Worm (Caenorhabditis elegans): ENCODE measurements around the gene R04A9.9.

The R04A9.9 gene

ce11 chrX:369923-370322 lies 20.4 kb downstream of the R04A9.9 start:
- TF ChIP-seq pha-4 (GFP tag; IDR thresholded peaks at IDR 0.05) (no peak), pha-4 (tag; optimal IDR thresholded peaks at IDR 0.05) (no peak)

DNA sequence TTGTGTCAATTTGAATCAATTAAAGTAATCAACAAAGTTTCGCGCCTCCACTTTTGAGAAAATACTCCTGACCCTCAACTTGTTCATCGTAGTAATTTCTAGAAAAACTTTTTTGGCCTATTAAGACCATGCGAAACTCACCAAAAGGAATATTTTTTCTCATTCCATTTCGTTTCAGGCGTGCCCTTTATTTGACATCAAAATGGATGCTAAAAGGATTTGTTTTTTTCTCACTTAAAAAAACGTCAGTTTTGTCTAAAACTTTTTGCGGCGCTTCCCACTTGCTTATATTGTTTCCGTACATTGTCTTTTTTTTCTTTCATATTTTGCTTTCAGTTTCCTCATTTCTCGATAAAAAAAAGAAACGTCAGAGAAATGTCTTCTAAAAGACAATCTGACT lies 29.9 kb downstream of the R04A9.9 start, which contains the start of gene C04E7.5:
Gene C04E7.5 (plus strand): TSS at position 301 of the 400 bp plus-strand sequence.
- TF ChIP-seq Y105C5A.15 (GFP tag; IDR thresholded peaks at IDR 0.05) (no peak), rbr-2 (tag; optimal IDR thresholded peaks at IDR 0.05) (no peak), spr-3 (GFP tag; optimal IDR thresholded peaks at IDR 0.05) (no peak), zfp-3 (GFP tag; conservative IDR thresholded peaks at IDR 0.05) (no peak), ceh-28 (tag; optimal IDR thresholded peaks at IDR 0.05) (no peak)

DNA sequence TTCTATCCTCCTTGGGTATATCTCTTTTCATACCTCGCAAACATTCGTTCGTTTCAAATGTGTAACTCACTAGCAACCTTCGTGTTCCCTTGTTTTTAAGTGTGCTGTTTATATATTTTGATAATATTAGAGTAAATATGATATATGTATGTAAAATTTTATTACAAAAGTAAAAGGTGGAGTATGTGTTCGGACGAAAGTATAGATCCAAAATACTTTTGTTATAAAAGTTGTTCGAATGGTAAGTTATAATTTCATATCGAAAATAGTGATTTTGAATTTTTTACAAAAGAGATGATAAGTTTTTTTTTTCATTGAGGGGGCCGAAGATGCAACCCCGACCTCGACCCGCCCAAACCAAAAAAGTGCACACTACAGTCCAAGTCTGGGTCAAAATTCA lies 32.6 kb downstream of the R04A9.9 start, which contains the start of gene C04E7.1:
Gene C04E7.1 (plus strand): TSS at position 301 of the 400 bp plus-strand sequence.
- no peak for TF ChIP-seq dpl-1 (GFP tag; optimal IDR thresholded peaks at IDR 0.05)
- no peak for TF ChIP-seq lsy-2 (tag; optimal IDR thresholded peaks at IDR 0.05)
- no peak for TF ChIP-seq ZK546.5 (tag; optimal IDR thresholded peaks at IDR 0.05)
- TF ChIP-seq daf-16 (GFP tag; optimal IDR thresholded peaks at IDR 0.05) = no peak
- no peak for TF ChIP-seq daf-16 (tag; optimal IDR thresholded peaks at IDR 0.05)
- TF ChIP-seq ceh-44 (GFP tag; IDR thresholded peaks at IDR 0.05) = no peak
- TF ChIP-seq nhr-41 (GFP tag; IDR thresholded peaks at IDR 0.05) = no peak
- TF ChIP-seq hmg-1.1 (GFP tag; IDR thresholded peaks at IDR 0.05) = no peak
- no peak for TF ChIP-seq spr-3 (GFP tag; optimal IDR thresholded peaks at IDR 0.05)
- no peak for TF ChIP-seq nhr-25 (tag; optimal IDR thresholded peaks at IDR 0.05; ENCODE audit: borderline replicate concordance, insufficient read depth)
- TF ChIP-seq mdl-1 (tag; optimal IDR thresholded peaks at IDR 0.05) = no peak
- TF ChIP-seq ceh-20 (GFP tag; IDR thresholded peaks at IDR 0.05) = no peak
- TF ChIP-seq nhr-111 (GFP tag; optimal IDR thresholded peaks at IDR 0.05) = no peak
- no peak for TF ChIP-seq zip-2 (tag; optimal IDR thresholded peaks at IDR 0.05)
- no peak for TF ChIP-seq ceh-32 (tag; optimal IDR thresholded peaks at IDR 0.05; ENCODE audit: poor library complexity)
- no peak for TF ChIP-seq lin-15B (tag; optimal IDR thresholded peaks at IDR 0.05)
- TF ChIP-seq pqm-1 (tag; optimal IDR thresholded peaks at IDR 0.05) = no peak
- TF ChIP-seq spr-1 (tag; optimal IDR thresholded peaks at IDR 0.05) = no peak
- no peak for TF ChIP-seq nhr-6 (tag; optimal IDR thresholded peaks at IDR 0.05)

DNA sequence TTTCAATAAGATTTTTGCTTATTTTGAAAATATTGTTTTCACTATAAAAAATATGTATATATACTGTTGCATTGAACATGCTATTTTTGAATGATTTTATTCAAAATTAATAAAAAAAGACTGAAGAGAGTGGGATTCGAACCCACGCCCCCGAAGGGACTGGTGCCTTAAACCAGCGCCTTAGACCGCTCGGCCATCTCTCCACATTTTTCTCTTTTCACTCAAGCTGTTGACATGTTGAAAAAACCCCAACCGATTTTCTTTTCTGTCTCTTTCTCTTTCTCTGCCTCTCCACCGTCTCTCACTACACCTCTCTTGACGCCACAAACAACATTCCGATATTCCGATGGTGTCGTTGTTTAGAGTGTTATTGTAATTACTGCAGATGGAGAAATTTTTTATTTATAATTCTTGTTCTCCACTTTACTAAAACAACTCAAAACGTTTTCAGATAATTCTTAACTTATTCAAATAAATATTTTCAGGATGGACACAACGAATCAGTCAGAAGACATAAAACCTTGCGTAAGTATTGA lies 37.2 kb downstream of the R04A9.9 start, which contains the start of gene sor-3:
Gene sor-3 (plus strand): TSS at position 486 of the 536 bp plus-strand sequence.
- TF ChIP-seq Y105C5A.15 (GFP tag; IDR thresholded peaks at IDR 0.05) = peak; percentile 76; the same call in 1 of the 2 replicates
- TF ChIP-seq ZK546.5 (tag; optimal IDR thresholded peaks at IDR 0.05) = no peak
- peak; percentile 97 for TF ChIP-seq hmg-1.1 (GFP tag; IDR thresholded peaks at IDR 0.05)
- peak in 1 of 2 experiments; percentile 74 for TF ChIP-seq hif-1 (tag; optimal IDR thresholded peaks at IDR 0.05)
- TF ChIP-seq nhr-25 (tag; optimal IDR thresholded peaks at IDR 0.05; ENCODE audit: borderline replicate concordance, insufficient read depth) = peak; percentile 66
- TF ChIP-seq mdt-29 (GFP tag; IDR thresholded peaks at IDR 0.05) = 0 out of 2 replicates have a peak, but pooled peaks have one; percentile 9
- peak; percentile 70 for TF ChIP-seq F10B5.3 (tag; optimal IDR thresholded peaks at IDR 0.05)
- peak; percentile 70 for TF ChIP-seq Y75B8A.6 (GFP tag; IDR thresholded peaks at IDR 0.05)
- TF ChIP-seq lin-29 (GFP tag; IDR thresholded peaks at IDR 0.05) = peak; percentile 62
- TF ChIP-seq rbr-2 (tag; optimal IDR thresholded peaks at IDR 0.05) = no peak
- TF ChIP-seq zag-1 (tag; optimal IDR thresholded peaks at IDR 0.05) = no peak
- TF ChIP-seq dmd-8 (GFP tag; IDR thresholded peaks at IDR 0.05) = peak; percentile 91
- TF ChIP-seq nhr-77 (tag; optimal IDR thresholded peaks at IDR 0.05) = peak; percentile 82
- TF ChIP-seq mxl-2 (GFP tag; conservative IDR thresholded peaks at IDR 0.05) = peak; percentile 76
- peak; percentile 91 to 97; a peak in 3 of 4 replicates for TF ChIP-seq madf-5 (GFP tag; IDR thresholded peaks at IDR 0.05)
- no peak for TF ChIP-seq R02D3.7 (tag; optimal IDR thresholded peaks at IDR 0.05)
- peak; percentile 91 for TF ChIP-seq F26F4.8 (GFP tag; conservative IDR thresholded peaks at IDR 0.05)
- peak; percentile 86 for TF ChIP-seq T26A8.4 (GFP tag; IDR thresholded peaks at IDR 0.05)
- TF ChIP-seq spr-3 (GFP tag; optimal IDR thresholded peaks at IDR 0.05) = peak; percentile 31
- TF ChIP-seq dmd-9 (GFP tag; IDR thresholded peaks at IDR 0.05) = peak; percentile 79; the same call in 1 of the 2 replicates
- peak; percentile 82 for TF ChIP-seq nhr-6 (tag; optimal IDR thresholded peaks at IDR 0.05)
- TF ChIP-seq nhr-42 (GFP tag; IDR thresholded peaks at IDR 0.05) = peak; percentile 90
- peak; percentile 94 for TF ChIP-seq egl-43 (GFP tag; IDR thresholded peaks at IDR 0.05)
- TF ChIP-seq ceh-20 (GFP tag; IDR thresholded peaks at IDR 0.05) = peak; percentile 74
- peak; percentile 64; the same call in 1 of the 2 replicates for TF ChIP-seq saeg-2 (GFP tag; IDR thresholded peaks at IDR 0.05)
- TF ChIP-seq ama-1 (optimal IDR thresholded peaks at IDR 0.05) = no peak
- TF ChIP-seq tag-97 (GFP tag; IDR thresholded peaks at IDR 0.05) = no peak
- TF ChIP-seq Y48G9A.11 (GFP tag; IDR thresholded peaks at IDR 0.05) = peak; percentile 58

Measured in whole organism, L4 larva.